Worm (Caenorhabditis elegans) whole organism, L4 larva: ENCODE measurements around the gene ZK971.1.

Experiments used
- D1046.2 ChIP-seq: fragments of 200-800 bp; sonication (Bioruptor generic); IDR thresholded peaks from 2 replicates; pipeline ENCODE4 v1.3.6; 2022; ENCODE audit warnings: missing genetic modification characterization, missing compliant biosample characterization
- F26F4.8 ChIP-seq: fragments of 200-800 bp; sonication (Bioruptor generic); conservative IDR thresholded peaks from 2 replicates; pipeline ENCODE4 v1.3.6; 2022; ENCODE audit warnings: missing genetic modification characterization, missing compliant biosample characterization
- F37D6.2 ChIP-seq: sonication (generic microtip); optimal IDR thresholded peaks from 2 replicates; lab custom pipeline; 2016; ENCODE audit warnings: mild to moderate bottlenecking, missing genetic modification characterization, missing compliant biosample characterization
- F49E8.2 ChIP-seq: sonication (generic microtip); optimal IDR thresholded peaks from 2 replicates; lab custom pipeline; 2016; ENCODE audit warnings: missing compliant biosample characterization, mild to moderate bottlenecking, missing genetic modification characterization, borderline replicate concordance
- T20F7.1 ChIP-seq: fragments of 200-800 bp; sonication (Bioruptor generic); optimal IDR thresholded peaks from 2 replicates; lab custom pipeline; 2018; ENCODE audit warnings: mild to moderate bottlenecking, missing genetic modification characterization, missing compliant biosample characterization
- Y105C5A.15 ChIP-seq: fragments of 200-800 bp; sonication (Bioruptor generic); IDR thresholded peaks from 2 replicates; pipeline ENCODE4 v1.3.6; 2022; ENCODE audit warnings: missing genetic modification characterization, missing compliant biosample characterization
- ZK546.5 ChIP-seq, 2 experiments: sonication (generic microtip); optimal IDR thresholded peaks; 2 replicates each; lab custom pipeline; 2017; ENCODE audit warnings: missing biosample characterization in 2 of 2, missing genetic modification characterization in 2 of 2
- aha-1 ChIP-seq: fragments of 150-350 bp; peaks from one replicate; lab custom pipeline; 2014; ENCODE audit warnings: missing biosample characterization, missing genetic modification characterization
- arid-1 ChIP-seq: fragments of 200-800 bp; sonication (Bioruptor generic); conservative IDR thresholded peaks from 2 replicates; pipeline ENCODE4 v1.3.6; 2022; ENCODE audit warnings: missing genetic modification reagents, missing genetic modification characterization, missing compliant biosample characterization
- ceh-28 ChIP-seq: fragments of 150-350 bp; optimal IDR thresholded peaks from 2 replicates; lab custom pipeline; 2014; ENCODE audit warnings: missing biosample characterization, missing genetic modification reagents, missing genetic modification characterization
- ceh-32 ChIP-seq: sonication (generic microtip); optimal IDR thresholded peaks from 2 replicates; lab custom pipeline; 2016; ENCODE audit warnings: mild to moderate bottlenecking, missing genetic modification characterization, missing compliant biosample characterization; ENCODE audit not compliant: poor library complexity
- ceh-82 ChIP-seq: sonication (generic microtip); optimal IDR thresholded peaks from 2 replicates; lab custom pipeline; 2017; ENCODE audit warnings: missing biosample characterization, missing genetic modification characterization
- cey-2 ChIP-seq: sonication (generic microtip); optimal IDR thresholded peaks from 3 replicates; lab custom pipeline; 2017; ENCODE audit warnings: missing genetic modification characterization, mild to moderate bottlenecking, missing compliant biosample characterization, antibody characterized with exemption, borderline replicate concordance; ENCODE audit not compliant: insufficient read depth
- ctbp-1 ChIP-seq: fragments of 200-800 bp; sonication (Bioruptor generic); IDR thresholded peaks from 2 replicates; pipeline ENCODE4 v1.3.6; 2022; ENCODE audit warnings: missing genetic modification reagents, missing genetic modification characterization, missing compliant biosample characterization
- daf-12 ChIP-seq: fragments of 150-350 bp; optimal IDR thresholded peaks from 2 replicates; lab custom pipeline; 2014; ENCODE audit warnings: missing biosample characterization, missing genetic modification reagents, missing genetic modification characterization
- daf-19 ChIP-seq: fragments of 200-800 bp; sonication (Bioruptor generic); conservative IDR thresholded peaks from 2 replicates; pipeline ENCODE4 v1.3.6; 2022; ENCODE audit warnings: missing genetic modification characterization, missing compliant biosample characterization
- dmd-6 ChIP-seq: fragments of 200-800 bp; sonication (Bioruptor generic); IDR thresholded peaks from 2 replicates; pipeline ENCODE4 v1.3.6; 2022; ENCODE audit warnings: missing genetic modification reagents, missing genetic modification characterization, missing compliant biosample characterization
- dmd-8 ChIP-seq: fragments of 200-800 bp; sonication (Bioruptor generic); IDR thresholded peaks from 2 replicates; pipeline ENCODE4 v1.3.6; 2022; ENCODE audit warnings: missing genetic modification characterization, missing compliant biosample characterization
- dpl-1 ChIP-seq: fragments of 150-350 bp; optimal IDR thresholded peaks from 2 replicates; lab custom pipeline; 2014; ENCODE audit warnings: missing biosample characterization, missing genetic modification reagents, missing genetic modification characterization
- dve-1 ChIP-seq: sonication (generic microtip); optimal IDR thresholded peaks from 2 replicates; lab custom pipeline; 2017; ENCODE audit warnings: antibody characterized with exemption, mild to moderate bottlenecking, missing genetic modification characterization, missing compliant biosample characterization; ENCODE audit not compliant: insufficient read depth
- egl-27 ChIP-seq: sonication (generic microtip); optimal IDR thresholded peaks from 3 replicates; lab custom pipeline; 2017; ENCODE audit warnings: missing biosample characterization, missing genetic modification reagents, missing genetic modification characterization
- gei-8 ChIP-seq: fragments of 200-800 bp; sonication (Bioruptor generic); optimal IDR thresholded peaks from 2 replicates; lab custom pipeline; 2018; ENCODE audit warnings: mild to moderate bottlenecking, missing genetic modification characterization, missing compliant biosample characterization
- hif-1 ChIP-seq, 2 experiments: sonication (generic microtip); optimal IDR thresholded peaks; 2 replicates each; lab custom pipeline; 2016 to 2017; ENCODE audit warnings: missing compliant biosample characterization in 2 of 2, missing genetic modification characterization in 2 of 2, missing genetic modification reagents in 2 of 2, missing genotype in 2 of 2, mild to moderate bottlenecking in 1 of 2
- hlh-11 ChIP-seq: fragments of 200-800 bp; sonication (Bioruptor generic); optimal IDR thresholded peaks from 2 replicates; lab custom pipeline; 2018; ENCODE audit warnings: mild to moderate bottlenecking, missing genetic modification characterization, missing compliant biosample characterization
- lin-13 ChIP-seq: fragments of 150-350 bp; optimal IDR thresholded peaks from 2 replicates; lab custom pipeline; 2014; ENCODE audit warnings: missing biosample characterization, missing genetic modification reagents, missing genetic modification characterization
- lin-38 ChIP-seq: fragments of 200-800 bp; sonication (Bioruptor generic); IDR thresholded peaks from 2 replicates; pipeline ENCODE4 v1.3.6; 2022; ENCODE audit warnings: missing genetic modification reagents, missing genetic modification characterization, missing compliant biosample characterization
- lsy-2 ChIP-seq, 2 experiments: fragments of 150-350 bp in 1 of 2; sonication (generic microtip) in 1 of 2; optimal IDR thresholded peaks; 2 replicates each; lab custom pipeline; 2014 to 2017; ENCODE audit warnings: missing biosample characterization in 2 of 2, missing genetic modification characterization in 2 of 2
- madf-9 ChIP-seq: fragments of 200-800 bp; sonication (Bioruptor generic); conservative IDR thresholded peaks from 2 replicates; pipeline ENCODE4 v1.3.6; 2022; ENCODE audit warnings: missing genetic modification reagents, missing genetic modification characterization, missing compliant biosample characterization
- mep-1 ChIP-seq: fragments of 150-350 bp; sonication (generic microtip); optimal IDR thresholded peaks from 3 replicates; lab custom pipeline; 2014; ENCODE audit warnings: missing biosample characterization, missing genetic modification characterization
- mes-2 ChIP-seq: sonication (generic microtip); optimal IDR thresholded peaks from 2 replicates; lab custom pipeline; 2016; ENCODE audit warnings: missing genotype, mild to moderate bottlenecking, missing genetic modification characterization, missing compliant biosample characterization; ENCODE audit not compliant: poor library complexity, severe bottlenecking
- mxl-3 ChIP-seq: fragments of 200-800 bp; sonication (Bioruptor generic); optimal IDR thresholded peaks from 2 replicates; lab custom pipeline; 2018; ENCODE audit warnings: mild to moderate bottlenecking, missing genetic modification characterization, missing compliant biosample characterization
- nhr-11 ChIP-seq: fragments of 150-350 bp; optimal IDR thresholded peaks from 2 replicates; lab custom pipeline; 2014; ENCODE audit warnings: missing biosample characterization, missing genetic modification characterization
- nhr-25 ChIP-seq: sonication (generic microtip); optimal IDR thresholded peaks from 2 replicates; lab custom pipeline; 2017; ENCODE audit warnings: missing genetic modification characterization, mild to moderate bottlenecking, missing compliant biosample characterization, antibody characterized with exemption, moderate library complexity, borderline replicate concordance; ENCODE audit not compliant: insufficient read depth
- nhr-28 ChIP-seq: fragments of 150-350 bp; optimal IDR thresholded peaks from 2 replicates; lab custom pipeline; 2014; ENCODE audit warnings: missing biosample characterization, missing genetic modification characterization
- nhr-41 ChIP-seq: fragments of 200-800 bp; sonication (Bioruptor generic); IDR thresholded peaks from 2 replicates; pipeline ENCODE4 v1.3.6; 2022; ENCODE audit warnings: missing genetic modification reagents, missing genetic modification characterization, missing compliant biosample characterization
- nhr-48 ChIP-seq: sonication (generic microtip); optimal IDR thresholded peaks from 2 replicates; lab custom pipeline; 2016; ENCODE audit warnings: mild to moderate bottlenecking, missing genetic modification characterization, missing compliant biosample characterization
- nhr-76 ChIP-seq: fragments of 150-350 bp; optimal IDR thresholded peaks from 2 replicates; lab custom pipeline; 2014; ENCODE audit warnings: missing biosample characterization, missing genetic modification characterization
- nhr-77 ChIP-seq: fragments of 150-350 bp; optimal IDR thresholded peaks from 2 replicates; lab custom pipeline; 2014; ENCODE audit warnings: missing biosample characterization, missing genetic modification characterization
- pqm-1 ChIP-seq: sonication (generic microtip); optimal IDR thresholded peaks from 2 replicates; lab custom pipeline; 2017; ENCODE audit warnings: missing biosample characterization, missing genetic modification characterization
- saeg-2 ChIP-seq: fragments of 200-800 bp; sonication (Bioruptor generic); IDR thresholded peaks from 2 replicates; pipeline ENCODE4 v1.3.6; 2022; ENCODE audit warnings: missing genetic modification reagents, missing genetic modification characterization, missing compliant biosample characterization
- set-16 ChIP-seq: fragments of 200-800 bp; sonication (Bioruptor generic); IDR thresholded peaks from 2 replicates; pipeline ENCODE4 v1.3.6; 2022; ENCODE audit warnings: missing genetic modification reagents, missing genetic modification characterization, missing compliant biosample characterization
- snpc-4 ChIP-seq: fragments of 150-350 bp; optimal IDR thresholded peaks from 2 replicates; lab custom pipeline; 2014; ENCODE audit warnings: missing biosample characterization, missing genetic modification characterization
- spr-3 ChIP-seq: fragments of 200-800 bp; sonication (Bioruptor generic); optimal IDR thresholded peaks from 2 replicates; lab custom pipeline; 2018; ENCODE audit warnings: mild to moderate bottlenecking, missing genetic modification characterization, missing compliant biosample characterization
- tra-1 ChIP-seq: fragments of 200-800 bp; sonication (Bioruptor generic); IDR thresholded peaks from 2 replicates; pipeline ENCODE4 v1.3.6; 2022; ENCODE audit warnings: missing genetic modification reagents, missing genetic modification characterization, missing compliant biosample characterization
- unc-130 ChIP-seq: sonication (generic microtip); optimal IDR thresholded peaks from 2 replicates; lab custom pipeline; 2016; ENCODE audit warnings: missing genetic modification reagents, missing genetic modification characterization, missing compliant biosample characterization
- vab-7 ChIP-seq: fragments of 200-800 bp; sonication (Bioruptor generic); IDR thresholded peaks from 2 replicates; pipeline ENCODE4 v1.3.6; 2022; ENCODE audit warnings: missing genetic modification reagents, missing genetic modification characterization, missing compliant biosample characterization
- zag-1 ChIP-seq: fragments of 150-350 bp; optimal IDR thresholded peaks from 2 replicates; lab custom pipeline; 2014; ENCODE audit warnings: missing biosample characterization, missing genetic modification characterization
- ztf-7 ChIP-seq: fragments of 150-350 bp; optimal IDR thresholded peaks from 2 replicates; lab custom pipeline; 2014; ENCODE audit warnings: missing biosample characterization, missing genetic modification characterization

Gene ZK971.1

ce11 chrII:10303663-10304115, 24.2 kb upstream of the ZK971.1 start, which contains the start of gene vha-9 (continued):
- TF ChIP-seq daf-19 (GFP tag; lab: Robert Waterston, UW) (peak; percentile 70; the same call in 1 of the 2 replicates), lsy-2 (tag; optimal IDR thresholded peaks at IDR 0.05; lab: Kevin White, UChicago) (peak in 1 of 2 experiments; percentile 37), lin-13 (GFP tag; lab: Kevin White, UChicago) (peak; percentile 59), pqm-1 (tag; lab: Kevin White, UChicago) (peak; percentile 41), dve-1 (peak; percentile 75), egl-27 (no peak), nhr-28 (peak; percentile 62), hif-1 (tag; optimal IDR thresholded peaks at IDR 0.05; lab: Kevin White, UChicago) (peak in 1 of 2 experiments; percentile 54), D1046.2 (GFP tag; lab: Robert Waterston, UW) (no peak), mes-2 (tag; lab: Kevin White, UChicago) (peak; percentile 89)

ce11 chrII:10302646-10303045, 23.2 kb upstream of the ZK971.1 start, which contains the start of gene clpp-1:
TSS of gene clpp-1 (minus strand) at chrII:10302842.
- no peak for TF ChIP-seq nhr-76
- no peak for TF ChIP-seq snpc-4 (tag; lab: Kevin White, UChicago)
- TF ChIP-seq nhr-25 (tag; lab: Kevin White, UChicago) = no peak
- no peak for TF ChIP-seq unc-130 (GFP tag; lab: Kevin White, UChicago)
- no peak for TF ChIP-seq ZK546.5 (tag; optimal IDR thresholded peaks at IDR 0.05; lab: Kevin White, UChicago)
- TF ChIP-seq F49E8.2 (tag; lab: Kevin White, UChicago) = no peak
- no peak for TF ChIP-seq cey-2 (tag; lab: Kevin White, UChicago)
- peak; percentile 16 for TF ChIP-seq mes-2 (tag; lab: Kevin White, UChicago)
- peak; percentile 20 for TF ChIP-seq hlh-11 (tag; lab: Kevin White, UChicago)
- peak; percentile 19 for TF ChIP-seq T20F7.1 (GFP tag; lab: Kevin White, UChicago)
- TF ChIP-seq ceh-82 = no peak
- no peak for TF ChIP-seq nhr-77
- no peak for TF ChIP-seq hif-1 (tag; optimal IDR thresholded peaks at IDR 0.05; lab: Kevin White, UChicago)
- no peak for TF ChIP-seq Y105C5A.15 (GFP tag; lab: Robert Waterston, UW)
- no peak for TF ChIP-seq dmd-6 (GFP tag; lab: Robert Waterston, UW)
- no peak for TF ChIP-seq nhr-41 (GFP tag; lab: Robert Waterston, UW)
- TF ChIP-seq set-16 (GFP tag; lab: Robert Waterston, UW) = no peak
- TF ChIP-seq saeg-2 (GFP tag; lab: Robert Waterston, UW) = 0 out of 2 replicates have a peak, but pooled peaks have one; percentile 47
- TF ChIP-seq F26F4.8 (GFP tag; lab: Robert Waterston, UW) = no peak
- no peak for TF ChIP-seq lin-38 (GFP tag; lab: Robert Waterston, UW)
- no peak for TF ChIP-seq madf-9
- TF ChIP-seq arid-1 = 0 out of 2 replicates have a peak, but pooled peaks have one; percentile 24
- no peak for TF ChIP-seq vab-7
- no peak for TF ChIP-seq daf-12
- TF ChIP-seq nhr-28 = no peak
- TF ChIP-seq F37D6.2 (tag; lab: Kevin White, UChicago) = no peak
- TF ChIP-seq mep-1 (tag; lab: Kevin White, UChicago) = peak; percentile 32
- peak in 1 of 2 experiments; percentile 31 for TF ChIP-seq lsy-2 (tag; optimal IDR thresholded peaks at IDR 0.05; lab: Kevin White, UChicago)
- no peak for TF ChIP-seq gei-8 (GFP tag; lab: Kevin White, UChicago)
- TF ChIP-seq dve-1 = peak; percentile 16
- no peak for TF ChIP-seq ztf-7 (tag; lab: Kevin White, UChicago)
- TF ChIP-seq zag-1 = no peak
- TF ChIP-seq ceh-32 (tag; lab: Kevin White, UChicago) = no peak
- TF ChIP-seq aha-1 (tag; lab: Kevin White, UChicago) = no peak
- TF ChIP-seq nhr-48 (tag; lab: Kevin White, UChicago) = no peak
- no peak for TF ChIP-seq nhr-11 (tag; lab: Kevin White, UChicago)
- no peak for TF ChIP-seq lin-13 (GFP tag; lab: Kevin White, UChicago)
- TF ChIP-seq dmd-8 (GFP tag; lab: Robert Waterston, UW) = no peak
- TF ChIP-seq tra-1 (GFP tag; lab: Robert Waterston, UW) = no peak
- no peak for TF ChIP-seq spr-3 (GFP tag; lab: Kevin White, UChicago)
- TF ChIP-seq ceh-28 (tag; lab: Kevin White, UChicago) = no peak
- TF ChIP-seq mxl-3 (GFP tag; lab: Kevin White, UChicago) = no peak
- TF ChIP-seq dpl-1 (GFP tag; lab: Kevin White, UChicago) = peak; percentile 17
- TF ChIP-seq ctbp-1 (GFP tag; lab: Robert Waterston, UW) = 0 out of 2 replicates have a peak, but pooled peaks have one; percentile 6
